Worm (Caenorhabditis elegans): Measurements from ENCODE around the gene C07B5.8.

The C07B5.8 gene

ce11 chrX:9517106-9517505, 19.5 kb downstream of the C07B5.8 start, which contains the start of gene C07B5.2:
C07B5.2 (minus strand) TSS chrX:9517206.
- TF ChIP-seq tra-4 (tag; optimal IDR thresholded peaks at IDR 0.05): no peak
- no peak for TF ChIP-seq ceh-36 (tag; optimal IDR thresholded peaks at IDR 0.05)

ce11 chrX:9512457-9512856, 24.1 kb downstream of the C07B5.8 start:
- TF ChIP-seq aly-1 (tag; optimal IDR thresholded peaks at IDR 0.05) (no peak), ceh-13 (GFP tag; optimal IDR thresholded peaks at IDR 0.05) (no peak), hmbx-1 (tag; optimal IDR thresholded peaks at IDR 0.05) (no peak), hmg-4 (GFP tag; optimal IDR thresholded peaks at IDR 0.05) (no peak), ets-7 (tag; optimal IDR thresholded peaks at IDR 0.05) (no peak), tbx-37 (GFP tag; conservative IDR thresholded peaks at IDR 0.05) (no peak), tbx-11 (GFP tag; IDR thresholded peaks at IDR 0.05) (no peak), B0310.2 (tag; optimal IDR thresholded peaks at IDR 0.05) (no peak), pes-1 (GFP tag; IDR thresholded peaks at IDR 0.05) (no peak), flt-1 (GFP tag; IDR thresholded peaks at IDR 0.05) (no peak), scrt-1 (GFP tag; IDR thresholded peaks at IDR 0.05) (no peak), ama-1 (optimal IDR thresholded peaks at IDR 0.05) (no peak), hnd-1 (tag; optimal IDR thresholded peaks at IDR 0.05) (no peak), tra-4 (tag; optimal IDR thresholded peaks at IDR 0.05) (no peak), ceh-36 (tag; optimal IDR thresholded peaks at IDR 0.05) (no peak), sea-1 (GFP tag; conservative IDR thresholded peaks at IDR 0.05) (no peak)

DNA sequence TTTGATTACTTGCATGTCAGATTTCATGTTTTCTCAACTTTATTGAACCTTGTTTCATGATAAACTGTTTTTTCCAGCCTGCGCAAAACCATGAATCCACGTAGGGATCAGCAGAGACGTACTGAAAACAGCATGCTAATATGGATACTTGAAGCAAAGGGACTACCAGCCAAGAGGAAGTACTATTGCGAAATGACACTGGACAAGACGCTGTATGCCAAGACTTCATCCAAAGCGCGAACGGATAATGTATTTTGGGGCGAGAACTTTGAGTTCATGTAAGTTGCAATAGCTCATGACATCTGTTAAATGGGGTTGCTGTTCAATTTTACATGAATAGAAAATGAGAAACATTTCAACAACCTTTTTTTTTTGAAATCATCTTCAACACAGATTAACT, 26.1 kb downstream of the C07B5.8 start:
- TF ChIP-seq ceh-36 (tag; optimal IDR thresholded peaks at IDR 0.05): no peak
- no peak for TF ChIP-seq aly-1 (tag; optimal IDR thresholded peaks at IDR 0.05)
- no peak for TF ChIP-seq scrt-1 (GFP tag; IDR thresholded peaks at IDR 0.05)
- TF ChIP-seq hmbx-1 (tag; optimal IDR thresholded peaks at IDR 0.05): no peak
- no peak for TF ChIP-seq ets-7 (tag; optimal IDR thresholded peaks at IDR 0.05)
- TF ChIP-seq hnd-1 (tag; optimal IDR thresholded peaks at IDR 0.05): no peak
- no peak for TF ChIP-seq tbx-37 (GFP tag; conservative IDR thresholded peaks at IDR 0.05)
- TF ChIP-seq pes-1 (GFP tag; IDR thresholded peaks at IDR 0.05): no peak
- no peak for TF ChIP-seq tbx-11 (GFP tag; IDR thresholded peaks at IDR 0.05)
- no peak for TF ChIP-seq B0310.2 (tag; optimal IDR thresholded peaks at IDR 0.05)
- TF ChIP-seq hmg-4 (GFP tag; optimal IDR thresholded peaks at IDR 0.05): no peak
- TF ChIP-seq ceh-13 (GFP tag; optimal IDR thresholded peaks at IDR 0.05): no peak

DNA sequence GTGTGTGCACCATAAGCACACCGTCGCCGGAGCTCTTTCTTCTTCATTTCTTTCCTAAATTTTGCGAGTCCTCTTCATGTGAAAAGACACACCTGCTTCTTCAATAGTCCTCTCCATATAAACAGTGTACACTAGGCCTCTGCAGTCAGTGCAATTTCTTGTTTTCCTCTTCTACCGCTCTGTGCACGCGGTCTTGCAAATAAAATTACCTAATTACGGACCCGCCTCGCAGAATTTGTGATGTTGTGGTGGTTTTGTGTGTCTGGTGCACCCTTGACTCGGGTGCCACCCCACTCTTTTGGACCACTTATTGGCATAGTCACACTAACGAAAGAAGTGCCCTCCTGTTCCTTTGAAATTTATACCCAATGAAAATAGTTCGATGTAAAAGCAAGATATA, 26.6 kb downstream of the C07B5.8 start:
- TF ChIP-seq tbx-11 (GFP tag; IDR thresholded peaks at IDR 0.05) (no peak), sea-1 (GFP tag; conservative IDR thresholded peaks at IDR 0.05) (no peak), scrt-1 (GFP tag; IDR thresholded peaks at IDR 0.05) (no peak), B0310.2 (tag; optimal IDR thresholded peaks at IDR 0.05) (no peak), tra-4 (tag; optimal IDR thresholded peaks at IDR 0.05) (no peak), ama-1 (optimal IDR thresholded peaks at IDR 0.05) (no peak), F13C5.2 (tag; optimal IDR thresholded peaks at IDR 0.05) (no peak), hmbx-1 (tag; optimal IDR thresholded peaks at IDR 0.05) (no peak)

DNA sequence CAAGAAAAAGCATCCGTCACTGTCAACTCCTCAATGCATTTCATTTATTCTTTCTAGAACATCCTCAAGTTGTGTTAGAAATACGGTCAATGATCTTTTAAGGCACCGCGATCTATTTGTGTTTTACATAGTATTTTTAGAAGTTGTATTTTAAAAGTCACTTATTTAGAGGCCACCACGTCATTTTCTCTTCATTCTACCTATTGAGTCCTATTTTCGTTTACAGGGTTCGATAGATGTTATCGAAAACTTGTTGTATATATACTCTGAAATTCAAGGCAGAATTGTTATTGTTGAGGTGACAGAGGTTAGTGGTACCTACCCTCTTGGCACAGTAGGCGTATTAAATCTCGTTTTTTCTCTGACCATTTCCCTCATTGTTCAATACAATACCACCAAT, 27.0 kb downstream of the C07B5.8 start:
- TF ChIP-seq ceh-13 (GFP tag; optimal IDR thresholded peaks at IDR 0.05): no peak
- no peak for TF ChIP-seq tra-4 (tag; optimal IDR thresholded peaks at IDR 0.05)
- TF ChIP-seq ceh-36 (tag; optimal IDR thresholded peaks at IDR 0.05): no peak

DNA sequence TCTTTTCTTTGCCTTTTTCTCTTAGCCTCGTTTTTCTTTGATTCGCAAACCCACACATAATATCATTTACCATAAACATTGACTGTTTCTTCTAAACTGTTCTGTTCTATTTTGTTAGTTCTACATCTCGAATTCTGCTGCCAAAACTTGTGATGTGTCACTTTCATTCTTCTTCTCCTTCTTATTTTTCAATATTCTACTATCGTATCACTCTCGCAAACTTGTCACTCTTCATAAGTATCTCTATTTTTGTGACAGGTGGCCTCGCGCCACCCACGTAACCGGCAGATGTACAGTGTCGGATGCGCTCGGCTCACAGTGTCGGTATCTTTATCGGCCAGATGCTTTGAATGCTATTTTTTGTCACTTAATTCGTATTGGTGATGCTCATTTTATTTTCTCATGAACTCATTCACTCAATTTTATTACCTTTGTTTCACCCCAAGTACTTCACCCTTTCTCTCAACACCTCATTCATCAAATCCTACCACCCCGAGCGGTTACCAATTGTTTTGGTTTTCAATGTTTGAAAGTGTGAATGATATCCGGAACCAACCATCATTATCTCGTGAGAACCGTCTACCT, 28.0 kb downstream of the C07B5.8 start:
- TF ChIP-seq F13C5.2 (tag; optimal IDR thresholded peaks at IDR 0.05) (no peak), hmbx-1 (tag; optimal IDR thresholded peaks at IDR 0.05) (no peak), ceh-13 (GFP tag; optimal IDR thresholded peaks at IDR 0.05) (no peak), scrt-1 (GFP tag; IDR thresholded peaks at IDR 0.05) (no peak), ceh-36 (tag; optimal IDR thresholded peaks at IDR 0.05) (no peak), tbx-11 (GFP tag; IDR thresholded peaks at IDR 0.05) (no peak), B0310.2 (tag; optimal IDR thresholded peaks at IDR 0.05) (no peak), hmg-4 (GFP tag; optimal IDR thresholded peaks at IDR 0.05) (no peak), aly-1 (tag; optimal IDR thresholded peaks at IDR 0.05) (no peak)

DNA sequence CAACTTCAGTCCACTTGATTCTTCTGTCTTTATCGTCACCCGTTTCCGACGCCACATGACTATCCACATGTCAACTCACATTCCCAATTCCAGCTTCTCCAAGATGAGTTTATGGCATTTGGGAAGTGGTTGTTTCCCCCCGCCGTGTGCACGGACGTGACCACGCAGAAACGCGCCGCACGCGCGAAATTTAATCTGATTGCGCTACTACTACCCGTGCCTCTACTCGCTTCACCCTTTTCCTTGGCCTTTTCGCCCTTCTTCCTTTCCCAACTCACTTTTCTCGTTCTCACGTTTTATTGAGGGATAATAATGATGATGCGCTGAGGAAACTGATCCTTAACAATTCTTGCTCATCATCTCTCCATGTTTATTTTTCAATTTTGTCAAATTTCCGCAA, 30.2 kb downstream of the C07B5.8 start:
- no peak for TF ChIP-seq ets-7 (tag; optimal IDR thresholded peaks at IDR 0.05)
- no peak for TF ChIP-seq hmg-4 (GFP tag; optimal IDR thresholded peaks at IDR 0.05)

DNA sequence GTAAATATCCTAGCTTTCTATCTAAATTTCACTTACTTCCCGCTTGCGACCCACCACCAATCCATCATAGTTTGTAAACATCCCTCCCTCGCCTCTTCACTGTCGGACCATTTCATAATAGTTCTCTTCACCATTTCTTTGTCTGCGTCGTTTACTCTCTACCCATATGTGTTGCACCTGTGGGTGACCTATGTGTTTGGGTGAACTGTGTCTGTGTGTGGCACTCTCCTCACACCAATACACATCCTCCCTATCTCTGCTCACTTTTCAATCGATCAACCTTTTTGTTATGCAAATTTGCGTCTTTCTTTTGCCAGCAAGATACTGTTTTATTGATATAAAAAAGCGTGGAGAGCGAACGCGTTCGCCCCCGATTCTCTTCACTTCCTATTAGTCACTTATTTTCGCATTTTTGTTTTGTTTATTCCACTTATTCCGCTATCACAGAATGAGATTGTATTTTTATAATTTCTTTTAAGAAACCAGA, 31.6 kb downstream of the C07B5.8 start:
- TF ChIP-seq hmg-4 (GFP tag; optimal IDR thresholded peaks at IDR 0.05): peak; percentile 4
- TF ChIP-seq scrt-1 (GFP tag; IDR thresholded peaks at IDR 0.05): peak; percentile 44; the same call in 1 of the 2 replicates
- no peak for TF ChIP-seq ama-1 (optimal IDR thresholded peaks at IDR 0.05)

- TF ChIP-seq hmbx-1 (tag; optimal IDR thresholded peaks at IDR 0.05) (no peak), aly-1 (tag; optimal IDR thresholded peaks at IDR 0.05) (no peak), ceh-36 (tag; optimal IDR thresholded peaks at IDR 0.05) (no peak), ceh-13 (GFP tag; optimal IDR thresholded peaks at IDR 0.05) (no peak), ama-1 (optimal IDR thresholded peaks at IDR 0.05) (no peak), tbx-11 (GFP tag; IDR thresholded peaks at IDR 0.05) (no peak), tbx-37 (GFP tag; conservative IDR thresholded peaks at IDR 0.05) (no peak), flt-1 (GFP tag; IDR thresholded peaks at IDR 0.05) (no peak), ets-7 (tag; optimal IDR thresholded peaks at IDR 0.05) (no peak), scrt-1 (GFP tag; IDR thresholded peaks at IDR 0.05) (no peak), hmg-4 (GFP tag; optimal IDR thresholded peaks at IDR 0.05) (no peak), sea-1 (GFP tag; conservative IDR thresholded peaks at IDR 0.05) (no peak), hnd-1 (tag; optimal IDR thresholded peaks at IDR 0.05) (no peak), F13C5.2 (tag; optimal IDR thresholded peaks at IDR 0.05) (no peak), tra-4 (tag; optimal IDR thresholded peaks at IDR 0.05) (no peak), pes-1 (GFP tag; IDR thresholded peaks at IDR 0.05) (no peak), B0310.2 (tag; optimal IDR thresholded peaks at IDR 0.05) (no peak)
These were observed 32.3 kb downstream of the C07B5.8 start for ce11 chrX:9504221-9504620.

Measured in whole organism, early embryonic.